Fruit fly (Drosophila melanogaster) whole organism, embryonic: ENCODE data around the gene CG43221.

Experiments used
- CG12391 ChIP-seq: fragments of 200-800 bp; sonication (Bioruptor generic); optimal IDR thresholded peaks from 3 replicates; lab custom pipeline; 2018; ENCODE audit warnings: missing biosample characterization, mild to moderate bottlenecking, missing genetic modification characterization, moderate library complexity
- Xbp1 ChIP-seq: fragments of 200-800 bp; sonication (Bioruptor generic); optimal IDR thresholded peaks from 3 replicates; lab custom pipeline; 2016; ENCODE audit warnings: missing biosample characterization, mild to moderate bottlenecking, missing genetic modification characterization
- sna ChIP-seq: fragments of 200-800 bp; sonication (Bioruptor generic); IDR thresholded peaks from 2 replicates; pipeline ENCODE4 v1.3.6; 2022; ENCODE audit warnings: missing biosample characterization, missing genetic modification characterization; ENCODE audit not compliant: partially characterized antibody

DNA sequence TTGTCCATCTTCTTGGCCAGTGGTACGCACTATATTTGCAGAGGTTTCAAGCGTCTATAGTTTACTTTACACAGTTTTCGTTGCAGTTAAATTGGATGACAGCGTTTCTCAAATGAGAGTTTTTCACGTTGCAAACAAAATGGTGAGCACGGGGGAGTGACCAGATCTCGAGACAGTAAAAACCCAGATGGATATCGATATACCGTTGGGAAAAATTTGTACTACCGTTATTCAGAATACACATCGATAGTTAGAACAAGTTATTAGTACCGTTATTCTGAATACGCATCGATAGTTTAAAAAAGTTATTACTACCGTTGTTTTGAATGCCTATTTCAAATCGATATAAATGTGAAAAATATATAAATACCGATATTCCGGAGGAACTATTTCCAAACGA lies 7.8 kb upstream of the CG43221 start, which contains the start of gene cass:
- TF ChIP-seq Xbp1 (GFP tag; lab: Kevin White, UChicago): no peak
- TF ChIP-seq sna (GFP tag; lab: Robert Waterston, UW): peak; percentile 82
- peak; percentile 4 for TF ChIP-seq CG12391 (tag; lab: Kevin White, UChicago)
